Worm (Caenorhabditis elegans): ENCODE data around the gene puf-7.

The puf-7 gene

DNA sequence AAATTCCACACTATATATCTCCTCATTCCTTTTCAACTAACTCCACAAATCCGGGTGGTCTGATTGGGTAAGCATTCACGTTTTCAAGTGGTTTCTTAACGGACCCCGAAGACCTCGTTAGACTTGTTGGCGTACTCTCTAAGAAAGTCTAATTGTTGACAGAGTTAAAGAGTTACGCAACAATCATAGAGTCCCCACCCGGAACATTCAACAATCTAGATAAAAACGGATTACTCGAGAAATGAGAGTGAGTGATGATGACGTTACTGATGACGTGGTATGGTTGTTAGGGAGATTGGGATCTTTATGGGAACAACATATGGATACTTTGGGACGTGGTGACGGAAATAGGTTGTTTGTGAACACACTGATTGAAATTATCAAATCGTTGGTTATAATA lies 16.1 kb downstream of the puf-7 start (continued):
- TF ChIP-seq madf-10 (tag; optimal IDR thresholded peaks at IDR 0.05) (no peak), nhr-90 (tag; optimal IDR thresholded peaks at IDR 0.05) (no peak), C17E4.6 (GFP tag; IDR thresholded peaks at IDR 0.05) (no peak), lsy-27 (tag; optimal IDR thresholded peaks at IDR 0.05; ENCODE audit: borderline replicate concordance, insufficient read depth) (no peak), nfya-2 (GFP tag; IDR thresholded peaks at IDR 0.05) (no peak)

DNA sequence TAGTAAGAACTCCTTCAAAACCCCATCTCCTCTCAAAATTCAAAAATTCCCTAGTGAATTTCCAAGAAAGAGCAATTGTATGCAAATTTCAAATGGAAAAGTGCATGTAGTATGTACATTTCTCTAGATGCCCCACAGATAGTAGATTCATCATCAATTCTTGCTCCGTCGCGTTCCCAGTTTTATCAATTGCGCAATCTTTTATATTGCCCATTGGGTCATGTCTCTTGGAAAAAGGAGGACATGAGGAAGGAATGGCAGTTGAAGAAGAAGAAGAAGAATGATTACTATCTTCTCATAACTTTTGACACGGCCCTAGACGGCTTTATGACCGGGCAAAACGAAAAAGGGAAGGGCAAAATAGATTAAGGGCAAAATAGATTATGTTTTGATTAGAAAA lies 20.1 kb downstream of the puf-7 start:
- TF ChIP-seq attf-5 (GFP tag; optimal IDR thresholded peaks at IDR 0.05), result no peak
- TF ChIP-seq madf-10 (tag; optimal IDR thresholded peaks at IDR 0.05), result no peak
- TF ChIP-seq tbp1 (GFP tag; optimal IDR thresholded peaks at IDR 0.05), result no peak
- no peak for TF ChIP-seq F49E8.2 (tag; optimal IDR thresholded peaks at IDR 0.05; ENCODE audit: insufficient read depth)
- no peak for TF ChIP-seq him-1 (tag; optimal IDR thresholded peaks at IDR 0.05)
- TF ChIP-seq D2030.7 (GFP tag; IDR thresholded peaks at IDR 0.05), result no peak
- TF ChIP-seq nfyb-1 (GFP tag; IDR thresholded peaks at IDR 0.05), result no peak
- no peak for TF ChIP-seq lir-1 (GFP tag; conservative IDR thresholded peaks at IDR 0.05)
- no peak for TF ChIP-seq Y56A3A.18 (GFP tag; IDR thresholded peaks at IDR 0.05)
- no peak for TF ChIP-seq F33H1.4 (GFP tag; IDR thresholded peaks at IDR 0.05)
- TF ChIP-seq zfh-2 (GFP tag; conservative IDR thresholded peaks at IDR 0.05), result no peak
- no peak for TF ChIP-seq ekl-4 (GFP tag; IDR thresholded peaks at IDR 0.05)
- no peak for TF ChIP-seq nhr-27 (tag; optimal IDR thresholded peaks at IDR 0.05)
- TF ChIP-seq nhr-90 (tag; optimal IDR thresholded peaks at IDR 0.05), result no peak
- no peak for TF ChIP-seq dox-1 (GFP tag; IDR thresholded peaks at IDR 0.05)
- TF ChIP-seq ztf-25 (GFP tag; IDR thresholded peaks at IDR 0.05), result no peak
- TF ChIP-seq chd-7 (tag; optimal IDR thresholded peaks at IDR 0.05), result no peak
- no peak for TF ChIP-seq hrde-1 (tag; optimal IDR thresholded peaks at IDR 0.05; ENCODE audit: borderline replicate concordance)
- no peak for TF ChIP-seq hlh-26 (GFP tag; conservative IDR thresholded peaks at IDR 0.05)

DNA sequence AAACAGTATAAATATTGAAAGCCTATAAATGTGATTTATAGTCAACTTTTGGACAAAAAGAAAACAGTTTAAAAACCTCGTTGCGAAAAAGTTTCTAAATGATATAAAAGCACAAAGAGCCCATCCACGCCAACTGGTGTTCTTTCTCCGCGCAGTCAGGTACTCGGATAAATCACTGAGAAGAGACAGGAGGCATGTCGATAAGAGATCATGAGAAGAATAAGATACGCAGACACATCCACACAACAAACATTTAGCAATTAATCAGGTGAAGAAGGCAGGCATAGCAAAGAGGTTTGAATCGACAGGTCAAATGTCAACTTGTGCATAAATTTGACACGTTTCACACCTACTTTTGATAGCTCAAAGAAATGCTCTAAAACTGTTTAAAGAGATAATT lies 21.2 kb downstream of the puf-7 start:
- TF ChIP-seq ccch-3 (GFP tag; optimal IDR thresholded peaks at IDR 0.05), result no peak
- no peak for TF ChIP-seq F33H1.4 (GFP tag; IDR thresholded peaks at IDR 0.05)
- TF ChIP-seq D2030.7 (GFP tag; IDR thresholded peaks at IDR 0.05), result no peak
- no peak for TF ChIP-seq snpc-4 (GFP tag; optimal IDR thresholded peaks at IDR 0.05)
- TF ChIP-seq snpc-4 (tag; optimal IDR thresholded peaks at IDR 0.05), result no peak
- TF ChIP-seq B0336.3 (GFP tag; IDR thresholded peaks at IDR 0.05), result no peak
- TF ChIP-seq B0261.1 (tag; optimal IDR thresholded peaks at IDR 0.05), result no peak
- no peak for TF ChIP-seq hlh-26 (GFP tag; conservative IDR thresholded peaks at IDR 0.05)
- TF ChIP-seq nfyb-1 (GFP tag; IDR thresholded peaks at IDR 0.05), result no peak
- no peak for TF ChIP-seq F57C9.4 (tag; optimal IDR thresholded peaks at IDR 0.05)
- TF ChIP-seq ceh-100 (GFP tag; IDR thresholded peaks at IDR 0.05), result no peak
- TF ChIP-seq snpc-1.3 (tag; optimal IDR thresholded peaks at IDR 0.05; ENCODE audit: insufficient read depth), result no peak

DNA sequence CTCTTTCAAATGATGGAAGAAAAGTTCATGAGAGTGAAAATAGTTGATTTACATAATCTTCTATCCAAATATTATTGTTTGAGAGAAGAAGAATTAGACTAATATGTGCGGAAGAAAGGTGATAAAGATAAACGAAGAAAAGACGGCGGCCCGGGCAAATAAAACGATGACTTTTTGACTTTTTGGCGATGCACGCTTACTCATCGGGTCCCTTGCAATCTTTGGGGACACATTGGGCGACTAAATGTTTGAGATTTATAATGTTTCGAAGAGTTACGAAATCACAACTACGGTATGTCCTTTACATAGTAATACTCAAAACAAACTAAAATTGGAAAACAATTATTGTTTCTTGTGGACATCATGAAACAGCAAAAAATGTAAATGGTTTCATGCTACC lies 28.3 kb downstream of the puf-7 start:
- TF ChIP-seq madf-10 (tag; optimal IDR thresholded peaks at IDR 0.05) (no peak), nfya-1 (tag; optimal IDR thresholded peaks at IDR 0.05; ENCODE audit: borderline replicate concordance, insufficient read depth) (no peak), ztf-6 (GFP tag; IDR thresholded peaks at IDR 0.05) (no peak), egl-44 (GFP tag; IDR thresholded peaks at IDR 0.05) (no peak), mel-28 (tag; optimal IDR thresholded peaks at IDR 0.05; ENCODE audit: borderline replicate concordance) (no peak), D2030.7 (GFP tag; IDR thresholded peaks at IDR 0.05) (no peak), nhr-179 (tag; optimal IDR thresholded peaks at IDR 0.05) (no peak), him-1 (tag; optimal IDR thresholded peaks at IDR 0.05) (no peak), mes-4 (tag; optimal IDR thresholded peaks at IDR 0.05) (no peak), unc-62 (GFP tag; optimal IDR thresholded peaks at IDR 0.05) (no peak), gei-17 (GFP tag; optimal IDR thresholded peaks at IDR 0.05) (no peak), ztf-25 (GFP tag; IDR thresholded peaks at IDR 0.05) (no peak), mxl-1 (tag; optimal IDR thresholded peaks at IDR 0.05) (no peak)

All from whole organism, young adult.